Worm (Caenorhabditis elegans) whole organism, L4 larva: ENCODE data around the gene acox-1.5.

Experiments
- D1046.2 ChIP-seq: fragments of 200-800 bp; sonication (Bioruptor generic); IDR thresholded peaks from 2 replicates; pipeline ENCODE4 v1.3.6; 2022; ENCODE audit warnings: missing genetic modification characterization, missing compliant biosample characterization
- Y75B8A.6 ChIP-seq: fragments of 200-800 bp; sonication (Bioruptor generic); IDR thresholded peaks from 2 replicates; pipeline ENCODE4 v1.3.6; 2022; ENCODE audit warnings: missing genetic modification reagents, missing genetic modification characterization, missing compliant biosample characterization
- aly-2 ChIP-seq: sonication (generic microtip); optimal IDR thresholded peaks from 2 replicates; lab custom pipeline; 2018; ENCODE audit warnings: missing biosample characterization, missing genetic modification characterization
- ceh-28 ChIP-seq: fragments of 150-350 bp; optimal IDR thresholded peaks from 2 replicates; lab custom pipeline; 2014; ENCODE audit warnings: missing biosample characterization, missing genetic modification reagents, missing genetic modification characterization
- ceh-32 ChIP-seq: sonication (generic microtip); optimal IDR thresholded peaks from 2 replicates; lab custom pipeline; 2016; ENCODE audit warnings: mild to moderate bottlenecking, missing genetic modification characterization, missing compliant biosample characterization; ENCODE audit not compliant: poor library complexity
- ces-1 ChIP-seq: fragments of 150-350 bp; sonication (generic microtip); optimal IDR thresholded peaks from 4 replicates; lab custom pipeline; 2014; ENCODE audit warnings: missing biosample characterization, missing genetic modification reagents, missing genetic modification characterization
- ctbp-1 ChIP-seq: fragments of 200-800 bp; sonication (Bioruptor generic); IDR thresholded peaks from 2 replicates; pipeline ENCODE4 v1.3.6; 2022; ENCODE audit warnings: missing genetic modification reagents, missing genetic modification characterization, missing compliant biosample characterization
- daf-12 ChIP-seq: fragments of 150-350 bp; optimal IDR thresholded peaks from 2 replicates; lab custom pipeline; 2014; ENCODE audit warnings: missing biosample characterization, missing genetic modification reagents, missing genetic modification characterization
- daf-16 ChIP-seq, 3 experiments: sonication (generic microtip); optimal IDR thresholded peaks; 2 replicates each; lab custom pipeline; 2016 to 2017; ENCODE audit warnings: missing genetic modification characterization in 3 of 3, missing genetic modification reagents in 3 of 3, mild to moderate bottlenecking in 2 of 3, missing compliant biosample characterization in 2 of 3, missing biosample characterization in 1 of 3, moderate library complexity in 1 of 3
- daf-8 ChIP-seq: fragments of 200-800 bp; sonication (Bioruptor generic); IDR thresholded peaks from 2 replicates; pipeline ENCODE4 v1.3.6; 2022; ENCODE audit warnings: missing genetic modification characterization, missing compliant biosample characterization
- dmd-9 ChIP-seq: fragments of 200-800 bp; sonication (Bioruptor generic); IDR thresholded peaks from 2 replicates; pipeline ENCODE4 v1.3.6; 2022; ENCODE audit warnings: missing genetic modification reagents, missing genetic modification characterization, missing compliant biosample characterization
- dpl-1 ChIP-seq: fragments of 150-350 bp; optimal IDR thresholded peaks from 2 replicates; lab custom pipeline; 2014; ENCODE audit warnings: missing biosample characterization, missing genetic modification reagents, missing genetic modification characterization
- dve-1 ChIP-seq: sonication (generic microtip); optimal IDR thresholded peaks from 2 replicates; lab custom pipeline; 2017; ENCODE audit warnings: antibody characterized with exemption, mild to moderate bottlenecking, missing genetic modification characterization, missing compliant biosample characterization; ENCODE audit not compliant: insufficient read depth
- egl-27 ChIP-seq: sonication (generic microtip); optimal IDR thresholded peaks from 3 replicates; lab custom pipeline; 2017; ENCODE audit warnings: missing biosample characterization, missing genetic modification reagents, missing genetic modification characterization
- fkh-10 ChIP-seq: fragments of 150-350 bp; optimal IDR thresholded peaks from 2 replicates; lab custom pipeline; 2014; ENCODE audit warnings: missing biosample characterization, missing genetic modification reagents, missing genetic modification characterization
- fos-1 ChIP-seq: fragments of 150-350 bp; optimal IDR thresholded peaks from 2 replicates; lab custom pipeline; 2014; ENCODE audit warnings: missing biosample characterization, missing genetic modification characterization
- hlh-11 ChIP-seq: fragments of 200-800 bp; sonication (Bioruptor generic); optimal IDR thresholded peaks from 2 replicates; lab custom pipeline; 2018; ENCODE audit warnings: mild to moderate bottlenecking, missing genetic modification characterization, missing compliant biosample characterization
- hlh-30 ChIP-seq: sonication (generic microtip); optimal IDR thresholded peaks from 2 replicates; lab custom pipeline; 2017; ENCODE audit warnings: antibody characterized with exemption, mild to moderate bottlenecking, missing genetic modification characterization, missing compliant biosample characterization; ENCODE audit not compliant: insufficient read depth
- jun-1 ChIP-seq: fragments of 150-350 bp; optimal IDR thresholded peaks from 2 replicates; lab custom pipeline; 2014; ENCODE audit warnings: missing biosample characterization, missing genetic modification reagents, missing genetic modification characterization
- lin-1 ChIP-seq: fragments of 200-800 bp; sonication (Bioruptor generic); IDR thresholded peaks from 2 replicates; pipeline ENCODE4 v1.3.6; 2022; ENCODE audit warnings: missing genetic modification reagents, missing genetic modification characterization, missing compliant biosample characterization
- lin-38 ChIP-seq: fragments of 200-800 bp; sonication (Bioruptor generic); IDR thresholded peaks from 2 replicates; pipeline ENCODE4 v1.3.6; 2022; ENCODE audit warnings: missing genetic modification reagents, missing genetic modification characterization, missing compliant biosample characterization
- lsy-2 ChIP-seq, 2 experiments: fragments of 150-350 bp in 1 of 2; sonication (generic microtip) in 1 of 2; optimal IDR thresholded peaks; 2 replicates each; lab custom pipeline; 2014 to 2017; ENCODE audit warnings: missing biosample characterization in 2 of 2, missing genetic modification characterization in 2 of 2
- madf-9 ChIP-seq: fragments of 200-800 bp; sonication (Bioruptor generic); conservative IDR thresholded peaks from 2 replicates; pipeline ENCODE4 v1.3.6; 2022; ENCODE audit warnings: missing genetic modification reagents, missing genetic modification characterization, missing compliant biosample characterization
- mep-1 ChIP-seq: fragments of 150-350 bp; sonication (generic microtip); optimal IDR thresholded peaks from 3 replicates; lab custom pipeline; 2014; ENCODE audit warnings: missing biosample characterization, missing genetic modification characterization
- nhr-10 ChIP-seq: fragments of 150-350 bp; optimal IDR thresholded peaks from 2 replicates; lab custom pipeline; 2014; ENCODE audit warnings: missing biosample characterization, missing genetic modification characterization
- nhr-111 ChIP-seq: fragments of 200-800 bp; sonication (Bioruptor generic); optimal IDR thresholded peaks from 2 replicates; lab custom pipeline; 2018; ENCODE audit warnings: mild to moderate bottlenecking, missing genetic modification characterization, missing compliant biosample characterization
- nhr-28 ChIP-seq: fragments of 150-350 bp; optimal IDR thresholded peaks from 2 replicates; lab custom pipeline; 2014; ENCODE audit warnings: missing biosample characterization, missing genetic modification characterization
- snpc-4 ChIP-seq: fragments of 150-350 bp; optimal IDR thresholded peaks from 2 replicates; lab custom pipeline; 2014; ENCODE audit warnings: missing biosample characterization, missing genetic modification characterization
- tra-1 ChIP-seq: fragments of 200-800 bp; sonication (Bioruptor generic); IDR thresholded peaks from 2 replicates; pipeline ENCODE4 v1.3.6; 2022; ENCODE audit warnings: missing genetic modification reagents, missing genetic modification characterization, missing compliant biosample characterization
- vab-7 ChIP-seq: fragments of 200-800 bp; sonication (Bioruptor generic); IDR thresholded peaks from 2 replicates; pipeline ENCODE4 v1.3.6; 2022; ENCODE audit warnings: missing genetic modification reagents, missing genetic modification characterization, missing compliant biosample characterization

The acox-1.5 gene

ce11 chrIII:9542816-9543215, 49.2 kb downstream of the acox-1.5 start, which contains the start of gene eif-2Balpha:
TSS of gene eif-2Balpha (plus strand) at chrIII:9543119.
- TF ChIP-seq daf-16 (GFP tag; optimal IDR thresholded peaks at IDR 0.05; lab: Kevin White, UChicago), result no peak
- peak; percentile 16 for TF ChIP-seq daf-16 (tag; optimal IDR thresholded peaks at IDR 0.05; lab: Kevin White, UChicago)
- TF ChIP-seq lin-38 (GFP tag; lab: Robert Waterston, UW), result peak; percentile 80
- TF ChIP-seq dpl-1, result peak; percentile 67
- TF ChIP-seq hlh-30, result peak; percentile 40
- TF ChIP-seq hlh-11 (tag; lab: Kevin White, UChicago), result no peak
- peak in 1 of 2 experiments; percentile 84 for TF ChIP-seq lsy-2 (tag; optimal IDR thresholded peaks at IDR 0.05; lab: Kevin White, UChicago)
- TF ChIP-seq dve-1 (tag; lab: Kevin White, UChicago), result no peak
- peak; percentile 16 for TF ChIP-seq mep-1 (tag; lab: Kevin White, UChicago)
- TF ChIP-seq, all 104 proteins: peak for 6

- no peak for TF ChIP-seq daf-8
- no peak for TF ChIP-seq fkh-10 (GFP tag; lab: Kevin White, UChicago)
- no peak for TF ChIP-seq mep-1 (tag; lab: Kevin White, UChicago)
- no peak for TF ChIP-seq vab-7 (GFP tag; lab: Robert Waterston, UW)
- TF ChIP-seq nhr-10 (tag; lab: Kevin White, UChicago), result no peak
- no peak for TF ChIP-seq dmd-9 (GFP tag; lab: Robert Waterston, UW)
- TF ChIP-seq nhr-111 (GFP tag; lab: Kevin White, UChicago), result no peak
Observed at ce11 chrIII:9542280-9542679, 49.7 kb downstream of the acox-1.5 start, which contains the start of gene mut-7. TSS of gene mut-7 (minus strand) at chrIII:9542380.

ce11 chrIII:9538655-9539155, 53.3 kb downstream of the acox-1.5 start, which contains the start of gene ZK1098.3:
TSS of gene ZK1098.3 (minus strand) at chrIII:9538705.
- TF ChIP-seq dve-1 (tag; lab: Kevin White, UChicago), result no peak
- TF ChIP-seq D1046.2 (GFP tag; lab: Robert Waterston, UW), result no peak
- peak in 1 of 2 experiments; percentile 38 for TF ChIP-seq lsy-2 (tag; optimal IDR thresholded peaks at IDR 0.05; lab: Kevin White, UChicago)
- TF ChIP-seq jun-1 (tag; lab: Kevin White, UChicago), result no peak
- no peak for TF ChIP-seq madf-9 (GFP tag; lab: Robert Waterston, UW)
- TF ChIP-seq daf-12 (tag; lab: Kevin White, UChicago), result no peak
- no peak for TF ChIP-seq ces-1 (GFP tag; lab: Kevin White, UChicago)
- peak; percentile 2 for TF ChIP-seq nhr-28
- no peak for TF ChIP-seq dpl-1
- TF ChIP-seq ceh-28 (tag; lab: Kevin White, UChicago), result peak; percentile 47
- no peak for TF ChIP-seq ctbp-1
- TF ChIP-seq daf-16 (GFP tag; optimal IDR thresholded peaks at IDR 0.05; lab: Kevin White, UChicago), result no peak
- TF ChIP-seq daf-16 (tag; optimal IDR thresholded peaks at IDR 0.05; lab: Kevin White, UChicago), result peak; percentile 48
- no peak for TF ChIP-seq mep-1 (tag; lab: Kevin White, UChicago)
- no peak for TF ChIP-seq egl-27 (tag; lab: Kevin White, UChicago)
- TF ChIP-seq aly-2 (tag; lab: Kevin White, UChicago), result no peak
- TF ChIP-seq snpc-4, result no peak
- no peak for TF ChIP-seq ceh-32 (tag; lab: Kevin White, UChicago)
- no peak for TF ChIP-seq lin-1 (GFP tag; lab: Robert Waterston, UW)
- no peak for TF ChIP-seq tra-1 (GFP tag; lab: Robert Waterston, UW)
- TF ChIP-seq fos-1, result no peak
- TF ChIP-seq Y75B8A.6 (GFP tag; lab: Robert Waterston, UW), result no peak
